Worm (Caenorhabditis elegans): ENCODE measurements around the gene K01D12.1.

DNA sequence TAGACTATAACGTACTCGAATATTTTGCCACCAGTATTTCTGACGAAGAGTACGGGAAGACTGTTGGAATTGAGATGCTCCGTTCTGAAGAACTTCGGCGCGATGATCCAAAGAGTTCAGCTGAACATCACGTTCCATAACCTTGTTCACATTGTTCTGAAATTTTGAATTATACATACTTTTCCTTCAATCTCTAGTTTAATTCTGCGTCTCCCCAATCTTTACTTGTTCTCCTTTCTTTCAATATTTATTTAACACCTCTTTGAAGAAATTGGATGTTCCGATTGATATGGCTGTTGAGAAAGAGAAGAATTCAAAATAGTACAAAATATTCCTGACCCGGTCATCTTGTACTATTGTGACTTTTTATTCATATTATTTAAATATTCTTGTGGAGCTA is 32.5 kb upstream of the K01D12.1 start, which contains the start of gene F23H12.3:
- TF ChIP-seq ztf-28 (GFP tag; IDR thresholded peaks at IDR 0.05) (no peak), Y56A3A.18 (GFP tag; IDR thresholded peaks at IDR 0.05) (no peak), mxl-1 (tag; optimal IDR thresholded peaks at IDR 0.05) (no peak), nfya-1 (tag; optimal IDR thresholded peaks at IDR 0.05; ENCODE audit: borderline replicate concordance, insufficient read depth) (no peak), nhr-120 (GFP tag; IDR thresholded peaks at IDR 0.05) (no peak), egrh-3 (GFP tag; IDR thresholded peaks at IDR 0.05) (no peak), cebp-2 (GFP tag; IDR thresholded peaks at IDR 0.05) (no peak), D2030.7 (GFP tag; IDR thresholded peaks at IDR 0.05) (no peak), mcd-1 (GFP tag; IDR thresholded peaks at IDR 0.05) (no peak)

Data from whole organism, young adult.